Fruit fly (Drosophila melanogaster) whole organism: ENCODE results near the gene stv.

Experiments used
- Dll ChIP-seq: fragments of >200 bp; optimal IDR thresholded peaks from 2 replicates; lab custom pipeline; 2017
- psq ChIP-seq: fragments of >200 bp; optimal IDR thresholded peaks from 2 replicates; lab custom pipeline; 2017

dm6 chr3L:13430171-13430570, 47.2 kb upstream of the stv start:
- TF ChIP-seq psq (lab: Kevin White, UChicago) (no peak), Dll (lab: Kevin White, UChicago) (no peak)
